Worm (Caenorhabditis elegans) whole organism, late embryonic: ENCODE results near the gene clc-7.

ENCODE experiments used
- ceh-22 ChIP-seq: sonication (generic microtip); optimal IDR thresholded peaks from 2 replicates; lab custom pipeline; 2017; ENCODE audit warnings: missing biosample characterization, missing genetic modification characterization
- ceh-6 ChIP-seq: fragments of 200-800 bp; sonication (Bioruptor generic); optimal IDR thresholded peaks from 2 replicates; lab custom pipeline; 2018; ENCODE audit warnings: mild to moderate bottlenecking, missing genetic modification characterization, missing compliant biosample characterization
- elt-2 ChIP-seq: sonication (generic microtip); optimal IDR thresholded peaks from 2 replicates; lab custom pipeline; 2016; ENCODE audit warnings: missing genetic modification reagents, missing genetic modification characterization, missing compliant biosample characterization
- elt-4 ChIP-seq: sonication (generic microtip); optimal IDR thresholded peaks from 2 replicates; lab custom pipeline; 2016; ENCODE audit warnings: missing genetic modification characterization, missing compliant biosample characterization
- eyg-1 ChIP-seq: sonication (generic microtip); optimal IDR thresholded peaks from 2 replicates; lab custom pipeline; 2016; ENCODE audit warnings: missing genotype, missing genetic modification characterization, missing compliant biosample characterization
- fkh-10 ChIP-seq: fragments of 150-350 bp; optimal IDR thresholded peaks from 2 replicates; lab custom pipeline; 2014; ENCODE audit warnings: missing biosample characterization, missing genetic modification reagents, missing genetic modification characterization
- hlh-15 ChIP-seq: sonication (generic microtip); optimal IDR thresholded peaks from 2 replicates; lab custom pipeline; 2016; ENCODE audit warnings: missing genetic modification characterization, missing compliant biosample characterization
- lin-11 ChIP-seq: fragments of 200-800 bp; sonication (Bioruptor generic); optimal IDR thresholded peaks from 2 replicates; lab custom pipeline; 2018; ENCODE audit warnings: mild to moderate bottlenecking, missing genetic modification characterization, missing compliant biosample characterization
- nhr-232 ChIP-seq: sonication (generic microtip); optimal IDR thresholded peaks from 2 replicates; lab custom pipeline; 2016; ENCODE audit warnings: missing genetic modification characterization, missing compliant biosample characterization
- tbx-2 ChIP-seq: sonication (generic microtip); optimal IDR thresholded peaks from 2 replicates; lab custom pipeline; 2016; ENCODE audit warnings: missing genetic modification characterization, missing compliant biosample characterization
- zip-5 ChIP-seq: sonication (generic microtip); optimal IDR thresholded peaks from 2 replicates; lab custom pipeline; 2016; ENCODE audit warnings: missing genetic modification characterization, missing compliant biosample characterization

- TF ChIP-seq nhr-232 (tag; lab: Kevin White, UChicago) (no peak), fkh-10 (GFP tag; lab: Kevin White, UChicago) (no peak), tbx-2 (tag; lab: Kevin White, UChicago) (no peak), elt-4 (tag; lab: Kevin White, UChicago) (no peak), eyg-1 (tag; lab: Kevin White, UChicago) (no peak), ceh-22 (tag; lab: Kevin White, UChicago) (no peak), ceh-6 (GFP tag; lab: Kevin White, UChicago) (no peak), zip-5 (no peak), lin-11 (tag; lab: Kevin White, UChicago) (no peak), elt-2 (no peak), hlh-15 (tag; lab: Kevin White, UChicago) (no peak)
These were observed 34.0 kb upstream of the clc-7 start, which contains the start of gene ZC449.4 for ce11 chrX:5033868-5034267.
